Fruit fly (Drosophila melanogaster): ENCODE results near the gene CG32576.

CG32576 gene

dm6 chrX:16263415-16263814 lies 24.9 kb downstream of the CG32576 start (continued):
- TF ChIP-seq her (GFP tag; optimal IDR thresholded peaks at IDR 0.05) = no peak
- no peak for TF ChIP-seq ERR (GFP tag; optimal IDR thresholded peaks at IDR 0.05)
- peak; percentile 74; the same call in 1 of the 2 replicates for TF ChIP-seq bowl (GFP tag; IDR thresholded peaks at IDR 0.05)
- peak; percentile 85 for TF ChIP-seq Ada2b (GFP tag; IDR thresholded peaks at IDR 0.05)
- TF ChIP-seq eyg (GFP tag; optimal IDR thresholded peaks at IDR 0.05) = no peak
- TF ChIP-seq lov (optimal IDR thresholded peaks at IDR 0.05) = no peak
- 0 out of 3 replicates have a peak, but pooled peaks have one; percentile 66 for TF ChIP-seq lov (GFP tag; IDR thresholded peaks at IDR 0.05)
- peak; percentile 77 for TF ChIP-seq esg (GFP tag; conservative IDR thresholded peaks at IDR 0.05)
- TF ChIP-seq cas (GFP tag; IDR thresholded peaks at IDR 0.05) = no peak
- TF ChIP-seq zf30C (GFP tag; optimal IDR thresholded peaks at IDR 0.05) = no peak
- no peak for TF ChIP-seq CG14860 (GFP tag; IDR thresholded peaks at IDR 0.05; ENCODE audit: partially characterized antibody)
- peak; percentile 50 for TF ChIP-seq Nf-YB (GFP tag; optimal IDR thresholded peaks at IDR 0.05)
- no peak for TF ChIP-seq CG16779 (GFP tag; IDR thresholded peaks at IDR 0.05)
- peak; percentile 75 for TF ChIP-seq E2f1 (GFP tag; IDR thresholded peaks at IDR 0.05)
- peak; percentile 43 for TF ChIP-seq CG17802 (tag; optimal IDR thresholded peaks at IDR 0.05)
- peak; percentile 83 for TF ChIP-seq nmo (GFP tag; optimal IDR thresholded peaks at IDR 0.05)
- TF ChIP-seq CG11398 (GFP tag; optimal IDR thresholded peaks at IDR 0.05) = no peak
- peak; percentile 79 for TF ChIP-seq CG6813 (GFP tag; optimal IDR thresholded peaks at IDR 0.05)
- TF ChIP-seq CG11695 (GFP tag; IDR thresholded peaks at IDR 0.05) = peak; percentile 78
- peak; percentile 78 for TF ChIP-seq CG12219 (GFP tag; optimal IDR thresholded peaks at IDR 0.05)
- TF ChIP-seq CG13775 (GFP tag; optimal IDR thresholded peaks at IDR 0.05) = peak; percentile 68
- TF ChIP-seq CG18262 (tag; optimal IDR thresholded peaks at IDR 0.05) = peak; percentile 79
- TF ChIP-seq Ravus (GFP tag; IDR thresholded peaks at IDR 0.05) = peak; percentile 42
- peak; percentile 51 for TF ChIP-seq sug (tag; optimal IDR thresholded peaks at IDR 0.05)
- peak; percentile 28 for TF ChIP-seq CG8281 (tag; optimal IDR thresholded peaks at IDR 0.05)
- TF ChIP-seq usp (GFP tag; optimal IDR thresholded peaks at IDR 0.05) = no peak
- peak; percentile 77 for TF ChIP-seq Rfx (GFP tag; IDR thresholded peaks at IDR 0.05)
- peak; percentile 79 for TF ChIP-seq Oli (tag; optimal IDR thresholded peaks at IDR 0.05)
- no peak for TF ChIP-seq CG42726 (GFP tag; IDR thresholded peaks at IDR 0.05; ENCODE audit: partially characterized antibody)
- TF ChIP-seq grn (GFP tag; optimal IDR thresholded peaks at IDR 0.05) = no peak
- TF ChIP-seq zfh2 (GFP tag; optimal IDR thresholded peaks at IDR 0.05) = peak; percentile 17
- TF ChIP-seq CG7987 (GFP tag; optimal IDR thresholded peaks at IDR 0.05) = peak; percentile 18
- peak; percentile 73; the same call in 2 of the 3 replicates for TF ChIP-seq CG3726 (GFP tag; IDR thresholded peaks at IDR 0.05)
- TF ChIP-seq Scr (GFP tag; IDR thresholded peaks at IDR 0.05; ENCODE audit: partially characterized antibody) = no peak
- peak; percentile 65 for TF ChIP-seq salm (tag; optimal IDR thresholded peaks at IDR 0.05)
- peak; percentile 55 for TF ChIP-seq nau (GFP tag; optimal IDR thresholded peaks at IDR 0.05)
- TF ChIP-seq Atf-2 (GFP tag; optimal IDR thresholded peaks at IDR 0.05) = no peak
- 0 out of 3 replicates have a peak, but pooled peaks have one; percentile 47 for TF ChIP-seq jigr1 (GFP tag; IDR thresholded peaks at IDR 0.05)
- TF ChIP-seq ase (GFP tag; IDR thresholded peaks at IDR 0.05) = peak; percentile 63
- peak; percentile 59 for TF ChIP-seq Oaz (GFP tag; IDR thresholded peaks at IDR 0.05)
- TF ChIP-seq CG9817 (tag; optimal IDR thresholded peaks at IDR 0.05) = peak; percentile 76
- TF ChIP-seq sd (tag; optimal IDR thresholded peaks at IDR 0.05) = peak; percentile 23
- TF ChIP-seq CG14441 (GFP tag; IDR thresholded peaks at IDR 0.05) = peak; percentile 73
- TF ChIP-seq CG7963 (GFP tag; IDR thresholded peaks at IDR 0.05; ENCODE audit: partially characterized antibody) = no peak
- peak; percentile 96 for TF ChIP-seq Ets65A (GFP tag)
- TF ChIP-seq CG6175 (GFP tag; IDR thresholded peaks at IDR 0.05) = no peak
- TF ChIP-seq H15 (GFP tag; IDR thresholded peaks at IDR 0.05) = peak; percentile 75; the same call in 2 of the 3 replicates
- TF ChIP-seq Rx (GFP tag; IDR thresholded peaks at IDR 0.05) = peak; percentile 60
- TF ChIP-seq CG5245 (GFP tag; optimal IDR thresholded peaks at IDR 0.05) = peak; percentile 72
- peak; percentile 50 for TF ChIP-seq ewg (GFP tag; optimal IDR thresholded peaks at IDR 0.05)
- no peak for TF ChIP-seq CG17912 (GFP tag; optimal IDR thresholded peaks at IDR 0.05)
